Worm (Caenorhabditis elegans) whole organism, midembryonic: Measurements from ENCODE around the gene appg-2.

Experiments used
- T22C8.4 ChIP-seq: fragments of 200-800 bp; sonication (Bioruptor generic); IDR thresholded peaks from 2 replicates; pipeline ENCODE4 v1.3.6; 2022; ENCODE audit warnings: missing genetic modification characterization, missing compliant biosample characterization
- cog-1 ChIP-seq: sonication (generic microtip); optimal IDR thresholded peaks from 2 replicates; lab custom pipeline; 2016; ENCODE audit warnings: missing genetic modification characterization, missing compliant biosample characterization
- flt-1 ChIP-seq: fragments of 200-800 bp; sonication (Bioruptor generic); IDR thresholded peaks from 2 replicates; pipeline ENCODE4 v1.3.6; 2022; ENCODE audit warnings: missing genetic modification characterization, missing compliant biosample characterization
- klf-2 ChIP-seq: fragments of 200-800 bp; sonication (Bioruptor generic); conservative IDR thresholded peaks from 2 replicates; pipeline ENCODE4 v1.3.6; 2022; ENCODE audit warnings: missing genetic modification reagents, missing genetic modification characterization, missing compliant biosample characterization
- med-1 ChIP-seq: sonication (generic microtip); optimal IDR thresholded peaks from 2 replicates; lab custom pipeline; 2017; ENCODE audit warnings: missing genetic modification characterization, mild to moderate bottlenecking, missing compliant biosample characterization, antibody characterized with exemption, missing genetic modification reagents; ENCODE audit not compliant: insufficient read depth
- ref-1 ChIP-seq: fragments of 200-800 bp; sonication (Bioruptor generic); conservative IDR thresholded peaks from 2 replicates; pipeline ENCODE4 v1.3.6; 2022; ENCODE audit warnings: missing genetic modification reagents, missing genetic modification characterization, missing compliant biosample characterization
- tab-1 ChIP-seq: fragments of 200-800 bp; sonication (Bioruptor generic); IDR thresholded peaks from 2 replicates; pipeline ENCODE4 v1.3.6; 2022; ENCODE audit warnings: missing genetic modification characterization, missing compliant biosample characterization
- ztf-23 ChIP-seq: fragments of 200-800 bp; sonication (Bioruptor generic); IDR thresholded peaks from 2 replicates; pipeline ENCODE4 v1.3.6; 2022; ENCODE audit warnings: missing genetic modification reagents, missing genetic modification characterization, missing compliant biosample characterization
- ztf-29 ChIP-seq: fragments of 200-800 bp; sonication (Bioruptor generic); IDR thresholded peaks from 2 replicates; pipeline ENCODE4 v1.3.6; 2022; ENCODE audit warnings: missing genetic modification reagents, missing genetic modification characterization, missing compliant biosample characterization

appg-2 gene

ce11 chrII:8792640-8793039, 8.3 kb upstream of the appg-2 start, which contains the start of gene idpa-2:
Gene idpa-2 (minus strand): TSS chrII:8792740.
- TF ChIP-seq med-1 (GFP tag; lab: Kevin White, UChicago) (no peak), ztf-23 (no peak), tab-1 (GFP tag; lab: Robert Waterston, UW) (no peak), T22C8.4 (GFP tag; lab: Robert Waterston, UW) (no peak), ztf-29 (no peak), klf-2 (GFP tag; lab: Robert Waterston, UW) (no peak), cog-1 (tag; lab: Kevin White, UChicago) (no peak), flt-1 (GFP tag; lab: Robert Waterston, UW) (no peak), ref-1 (GFP tag; lab: Robert Waterston, UW) (no peak)

DNA sequence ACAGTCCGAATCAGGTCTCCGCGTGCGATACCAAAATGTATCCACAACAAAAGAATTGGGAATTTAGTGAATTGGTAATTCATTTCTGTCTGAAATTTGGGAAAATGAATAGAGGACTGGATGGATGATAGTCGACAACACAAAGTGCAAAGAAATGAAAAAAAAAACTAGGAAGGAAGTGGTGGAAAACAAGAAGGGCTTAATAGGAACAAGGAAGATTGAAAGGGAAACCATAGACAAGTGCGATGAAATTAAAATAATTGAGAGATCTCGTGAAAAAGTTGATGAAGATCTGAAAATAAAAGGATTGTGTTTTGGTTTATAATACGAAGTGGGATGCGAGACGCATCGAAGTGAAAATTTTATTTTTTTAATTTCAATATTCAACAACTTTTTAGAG, 6.9 kb upstream of the appg-2 start, which contains the start of gene F07H5.7:
F07H5.7 (minus strand) TSS at position 101 of the 400 bp plus-strand sequence.
- TF ChIP-seq ref-1 (GFP tag; lab: Robert Waterston, UW) (no peak), ztf-29 (no peak), tab-1 (GFP tag; lab: Robert Waterston, UW) (no peak), klf-2 (GFP tag; lab: Robert Waterston, UW) (no peak), T22C8.4 (GFP tag; lab: Robert Waterston, UW) (no peak), flt-1 (GFP tag; lab: Robert Waterston, UW) (no peak), cog-1 (tag; lab: Kevin White, UChicago) (no peak)

- TF ChIP-seq ztf-29 (no peak), klf-2 (GFP tag; lab: Robert Waterston, UW) (no peak), ztf-23 (no peak), cog-1 (tag; lab: Kevin White, UChicago) (no peak), flt-1 (GFP tag; lab: Robert Waterston, UW) (no peak), ref-1 (GFP tag; lab: Robert Waterston, UW) (no peak), tab-1 (GFP tag; lab: Robert Waterston, UW) (no peak), T22C8.4 (GFP tag; lab: Robert Waterston, UW) (no peak), med-1 (GFP tag; lab: Kevin White, UChicago) (no peak)
Observed at ce11 chrII:8795227-8795626, 5.7 kb upstream of the appg-2 start.

- TF ChIP-seq ref-1 (GFP tag; lab: Robert Waterston, UW) = no peak
- no peak for TF ChIP-seq flt-1 (GFP tag; lab: Robert Waterston, UW)
- no peak for TF ChIP-seq ztf-23
- no peak for TF ChIP-seq ztf-29
- TF ChIP-seq med-1 (GFP tag; lab: Kevin White, UChicago) = no peak
- TF ChIP-seq klf-2 (GFP tag; lab: Robert Waterston, UW) = no peak
- TF ChIP-seq T22C8.4 (GFP tag; lab: Robert Waterston, UW) = no peak
- no peak for TF ChIP-seq cog-1 (tag; lab: Kevin White, UChicago)
- TF ChIP-seq tab-1 (GFP tag; lab: Robert Waterston, UW) = no peak
Observed at ce11 chrII:8796391-8796790, 4.5 kb upstream of the appg-2 start.

- TF ChIP-seq ztf-29 (no peak), klf-2 (GFP tag; lab: Robert Waterston, UW) (no peak), med-1 (GFP tag; lab: Kevin White, UChicago) (no peak), ref-1 (GFP tag; lab: Robert Waterston, UW) (no peak), T22C8.4 (GFP tag; lab: Robert Waterston, UW) (no peak), ztf-23 (no peak), cog-1 (tag; lab: Kevin White, UChicago) (no peak), tab-1 (GFP tag; lab: Robert Waterston, UW) (no peak), flt-1 (GFP tag; lab: Robert Waterston, UW) (no peak)
Observed at ce11 chrII:8799725-8800124, 1.2 kb upstream of the appg-2 start.

DNA sequence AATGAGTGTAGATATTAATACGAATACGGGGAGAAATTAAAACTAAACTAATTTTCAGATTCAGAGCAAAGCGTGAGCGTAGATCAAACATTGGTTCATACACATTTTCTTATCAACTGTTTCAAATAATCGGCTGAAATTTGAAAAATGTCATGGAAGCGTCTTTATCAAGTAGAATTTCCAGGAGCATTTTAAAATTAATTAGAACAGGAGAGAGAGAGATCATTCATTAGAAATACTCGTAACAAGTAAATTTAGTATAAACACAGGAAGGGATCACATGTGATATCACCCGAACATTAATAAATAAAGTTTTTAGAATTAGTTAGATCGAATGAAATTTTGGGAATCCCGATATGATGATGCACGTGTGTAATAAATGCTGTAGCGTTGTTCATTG, 6.0 kb downstream of the appg-2 start, which contains the start of gene pho-13:
pho-13 (minus strand) TSS at position 101 of the 400 bp plus-strand sequence.
- TF ChIP-seq ztf-23 (no peak), tab-1 (GFP tag; lab: Robert Waterston, UW) (no peak), cog-1 (tag; lab: Kevin White, UChicago) (no peak), med-1 (GFP tag; lab: Kevin White, UChicago) (no peak), ztf-29 (no peak), klf-2 (GFP tag; lab: Robert Waterston, UW) (no peak), flt-1 (GFP tag; lab: Robert Waterston, UW) (no peak), ref-1 (GFP tag; lab: Robert Waterston, UW) (no peak), T22C8.4 (GFP tag; lab: Robert Waterston, UW) (no peak)

- TF ChIP-seq T22C8.4 (GFP tag; lab: Robert Waterston, UW) = no peak
- TF ChIP-seq klf-2 (GFP tag; lab: Robert Waterston, UW) = no peak
- no peak for TF ChIP-seq ref-1 (GFP tag; lab: Robert Waterston, UW)
Observed at ce11 chrII:8808482-8808881, 7.6 kb downstream of the appg-2 start, which contains the start of gene F07H5.10. Gene F07H5.10 (minus strand): TSS chrII:8808582.

ce11 chrII:8810679-8811413, 9.9 kb downstream of the appg-2 start, which contains the start of the genes F46C5.9 and rer-1:
Gene F46C5.9 (minus strand): TSS chrII:8810729.
Gene rer-1 (plus strand): TSS chrII:8811370.
- no peak for TF ChIP-seq klf-2 (GFP tag; lab: Robert Waterston, UW)
- TF ChIP-seq cog-1 (tag; lab: Kevin White, UChicago) = no peak
- no peak for TF ChIP-seq flt-1 (GFP tag; lab: Robert Waterston, UW)
- TF ChIP-seq ref-1 (GFP tag; lab: Robert Waterston, UW) = no peak
- no peak for TF ChIP-seq T22C8.4 (GFP tag; lab: Robert Waterston, UW)
- no peak for TF ChIP-seq ztf-29
- TF ChIP-seq ztf-23 = no peak
- TF ChIP-seq tab-1 (GFP tag; lab: Robert Waterston, UW) = no peak
- no peak for TF ChIP-seq med-1 (GFP tag; lab: Kevin White, UChicago)

- TF ChIP-seq tab-1 (GFP tag; lab: Robert Waterston, UW) = no peak
- no peak for TF ChIP-seq ztf-23
- no peak for TF ChIP-seq flt-1 (GFP tag; lab: Robert Waterston, UW)
- TF ChIP-seq klf-2 (GFP tag; lab: Robert Waterston, UW) = no peak
- no peak for TF ChIP-seq cog-1 (tag; lab: Kevin White, UChicago)
- no peak for TF ChIP-seq med-1 (GFP tag; lab: Kevin White, UChicago)
- TF ChIP-seq ztf-29 = no peak
- no peak for TF ChIP-seq ref-1 (GFP tag; lab: Robert Waterston, UW)
- no peak for TF ChIP-seq T22C8.4 (GFP tag; lab: Robert Waterston, UW)
Observed at ce11 chrII:8811825-8812224, 10.9 kb downstream of the appg-2 start.
